Fruit fly (Drosophila melanogaster) Kc167 (cell line): Measurements from ENCODE around the gene CG15880.

Source experiments
- Myc ChIP-seq: fragments of >200 bp; optimal IDR thresholded peaks from 2 replicates; lab custom pipeline; 2017; ENCODE audit warnings: missing external identifiers
- Sin3A ChIP-seq: fragments of >200 bp; optimal IDR thresholded peaks from 2 replicates; lab custom pipeline; 2018; ENCODE audit warnings: missing external identifiers
- h ChIP-seq: fragments of >200 bp; optimal IDR thresholded peaks from 3 replicates; lab custom pipeline; 2018; ENCODE audit warnings: missing external identifiers
- insv ChIP-seq: fragments of >200 bp; optimal IDR thresholded peaks from 3 replicates; lab custom pipeline; 2018; ENCODE audit warnings: missing external identifiers
- psq ChIP-seq: fragments of >200 bp; optimal IDR thresholded peaks from 2 replicates; lab custom pipeline; 2017; ENCODE audit warnings: missing external identifiers
- ttk ChIP-seq: sonication (Bioruptor generic); optimal IDR thresholded peaks from 2 replicates; lab custom pipeline; 2017; ENCODE audit warnings: missing external identifiers

Gene CG15880

DNA sequence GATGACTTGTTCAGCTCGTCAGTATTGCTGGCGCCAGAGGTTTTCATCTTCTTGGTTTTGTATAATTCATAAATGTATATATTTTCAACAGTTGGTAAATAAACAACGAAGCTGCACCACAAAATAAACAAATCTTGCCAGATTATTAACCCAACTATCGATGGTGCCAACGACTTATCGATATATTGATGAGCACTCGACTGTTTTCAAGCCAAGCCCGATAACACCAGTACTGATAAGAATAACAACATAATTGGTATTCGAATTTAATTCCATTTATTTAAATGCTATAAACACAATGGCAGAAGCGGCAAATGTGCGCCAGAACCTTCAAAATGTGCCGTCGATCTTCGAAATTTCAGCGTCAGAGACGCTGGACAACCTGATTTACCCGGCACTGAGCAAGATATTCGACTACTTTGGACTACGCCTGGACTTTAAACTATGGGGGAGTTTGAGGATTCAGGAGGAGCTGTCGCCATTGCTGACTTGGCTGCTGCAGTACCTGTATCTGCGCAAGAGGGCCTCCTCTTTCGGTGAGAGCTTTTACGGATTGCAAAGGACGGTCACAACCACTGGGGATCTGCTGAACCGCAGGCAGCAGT lies 1.9 kb downstream of the CG15880 start, which contains the start of the genes Saf6 and Pex12:
Saf6 (minus strand) TSS at position 166 of the 605 bp plus-strand sequence.
Pex12 (plus strand) TSS at position 209 of the 605 bp plus-strand sequence.
- TF ChIP-seq ttk (lab: Kevin White, UChicago): no peak
- no peak for TF ChIP-seq psq (lab: Kevin White, UChicago)

DNA sequence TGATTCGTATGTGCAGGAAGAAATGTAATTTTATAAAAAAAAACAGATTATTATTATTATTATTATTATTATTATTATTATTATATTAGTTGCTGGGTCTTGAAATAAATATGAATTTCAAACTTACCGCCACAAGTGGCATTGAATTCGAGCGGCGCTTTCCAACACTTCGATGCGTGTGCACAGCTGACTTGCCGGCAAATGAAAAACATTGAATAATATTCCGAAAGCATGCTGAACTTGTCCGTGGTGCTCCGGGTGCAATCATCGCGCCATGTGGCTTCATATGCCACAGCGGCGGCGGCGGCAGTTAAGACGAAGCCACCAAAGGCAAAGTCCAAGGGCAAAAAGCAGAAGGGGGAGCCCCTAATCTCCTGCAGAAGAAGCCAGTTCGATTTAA lies 6.3 kb downstream of the CG15880 start, which contains the start of gene Dbp21E2:
Dbp21E2 (plus strand) TSS at position 180 of the 400 bp plus-strand sequence.
- TF ChIP-seq insv (lab: Kevin White, UChicago): no peak
- no peak for TF ChIP-seq h (lab: Kevin White, UChicago)
- no peak for TF ChIP-seq ttk (lab: Kevin White, UChicago)
- TF ChIP-seq psq (lab: Kevin White, UChicago): no peak
- no peak for TF ChIP-seq Sin3A (lab: Kevin White, UChicago)
- no peak for TF ChIP-seq Myc (lab: Kevin White, UChicago)

DNA sequence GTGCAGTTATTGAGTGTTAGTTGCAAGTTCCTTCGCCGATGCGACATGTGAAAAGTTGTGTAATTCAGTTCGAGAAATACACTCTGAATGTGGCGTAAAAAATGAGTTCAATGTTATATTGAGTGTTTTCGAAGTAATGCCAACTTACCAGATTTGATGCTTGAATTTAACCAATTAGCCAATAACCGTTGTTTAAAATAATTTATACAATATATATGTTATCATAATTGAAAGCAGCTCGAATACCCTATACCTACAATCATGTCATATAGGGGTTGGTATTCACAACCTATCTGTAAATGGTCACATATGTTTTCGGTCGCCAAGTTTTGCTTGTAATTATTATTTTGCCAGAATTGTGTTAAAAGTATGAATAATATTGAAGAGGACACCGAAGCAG lies 7.5 kb downstream of the CG15880 start, which contains the start of gene Nnf1b:
Nnf1b (plus strand) TSS at position 301 of the 400 bp plus-strand sequence.
- no peak for TF ChIP-seq Myc (lab: Kevin White, UChicago)
- no peak for TF ChIP-seq psq (lab: Kevin White, UChicago)
- no peak for TF ChIP-seq Sin3A (lab: Kevin White, UChicago)
- TF ChIP-seq h (lab: Kevin White, UChicago): no peak

DNA sequence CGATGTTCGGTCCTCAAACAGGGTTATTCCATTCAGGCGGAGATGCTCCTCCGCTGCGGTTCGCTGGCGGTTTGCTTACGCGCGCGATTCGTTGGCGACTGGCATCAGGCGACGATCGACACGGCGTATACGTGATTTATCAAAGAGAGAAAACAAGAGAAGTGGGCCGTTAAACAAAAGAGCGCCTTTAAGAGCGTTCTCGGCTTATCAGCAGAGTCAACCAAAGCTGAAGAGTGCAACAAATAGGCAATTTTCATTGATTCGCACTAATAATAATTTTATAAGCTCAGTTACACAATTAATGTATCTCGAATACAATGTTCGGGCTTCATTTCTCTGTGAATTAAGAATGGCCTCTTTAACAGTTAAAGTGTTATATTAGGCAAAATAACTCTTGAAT lies 27.1 kb downstream of the CG15880 start, which contains the start of gene Pkg21D:
Pkg21D (minus strand) TSS at position 101 of the 400 bp plus-strand sequence.
- TF ChIP-seq Myc (lab: Kevin White, UChicago) (no peak), ttk (lab: Kevin White, UChicago) (no peak), psq (lab: Kevin White, UChicago) (no peak), Sin3A (lab: Kevin White, UChicago) (no peak), h (lab: Kevin White, UChicago) (no peak), insv (lab: Kevin White, UChicago) (no peak)

DNA sequence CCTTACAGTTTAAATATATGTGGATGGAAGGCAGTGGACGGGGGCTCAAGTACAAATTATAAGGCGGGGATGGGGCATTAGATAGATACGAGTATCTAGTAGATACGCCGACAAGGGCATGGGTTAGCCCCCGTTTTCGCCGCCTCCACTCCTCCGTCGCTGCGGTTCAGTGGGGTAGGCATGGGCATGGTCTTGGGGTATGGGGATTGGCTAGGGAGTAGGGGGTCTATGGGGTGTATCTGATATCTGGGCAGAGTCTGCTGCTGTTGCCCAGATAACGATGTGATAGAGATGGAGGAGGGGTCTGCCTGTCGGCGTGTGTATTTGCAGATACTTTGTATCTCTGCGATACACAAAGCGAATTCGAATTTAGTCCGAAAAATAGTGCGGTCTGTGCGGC lies 27.8 kb downstream of the CG15880 start:
- TF ChIP-seq insv (lab: Kevin White, UChicago) (no peak), Sin3A (lab: Kevin White, UChicago) (no peak), psq (lab: Kevin White, UChicago) (no peak), ttk (lab: Kevin White, UChicago) (no peak), Myc (lab: Kevin White, UChicago) (no peak), h (lab: Kevin White, UChicago) (no peak)

DNA sequence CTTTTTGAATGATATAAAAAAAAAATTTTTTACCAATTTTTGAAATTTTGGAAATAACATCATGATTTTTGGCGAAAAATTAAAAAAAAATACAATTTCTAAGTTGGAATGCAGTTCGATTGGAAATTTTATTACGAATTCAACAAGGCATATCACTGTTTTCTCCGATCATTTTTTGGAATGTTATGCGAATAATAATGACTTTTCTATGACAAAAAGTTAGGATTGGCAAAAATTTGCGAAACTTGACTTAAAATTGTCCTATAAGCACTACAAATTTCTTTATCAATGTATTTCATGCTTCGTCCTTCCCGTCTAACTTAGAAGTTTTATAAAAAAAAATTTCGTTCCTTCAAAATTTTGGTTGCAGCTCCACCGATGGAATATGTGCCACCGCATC lies 33.7 kb downstream of the CG15880 start, which contains the start of gene CG3544:
CG3544 (plus strand) TSS at position 301 of the 400 bp plus-strand sequence.
- TF ChIP-seq ttk (lab: Kevin White, UChicago) (no peak), h (lab: Kevin White, UChicago) (no peak), Sin3A (lab: Kevin White, UChicago) (no peak), psq (lab: Kevin White, UChicago) (no peak)

DNA sequence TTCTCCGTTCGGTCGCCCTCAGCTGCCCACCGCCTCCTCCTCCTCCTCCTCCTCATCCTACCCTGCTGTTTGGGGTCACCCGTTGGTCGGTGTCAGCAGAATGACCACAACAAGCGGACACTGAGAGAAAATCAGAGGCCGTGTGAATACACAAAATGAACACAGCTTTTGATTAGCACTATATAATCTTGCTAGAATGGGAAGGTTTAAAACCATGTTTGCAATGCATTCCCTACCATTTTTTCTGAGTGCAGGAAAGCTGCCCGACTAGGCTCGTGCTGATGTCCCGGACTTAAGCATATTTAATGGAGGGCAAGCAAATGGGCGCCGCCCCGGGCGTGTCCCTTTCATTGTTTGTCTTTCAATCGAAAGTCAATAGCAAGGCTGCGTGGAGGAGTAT lies 36.9 kb downstream of the CG15880 start:
- TF ChIP-seq psq (lab: Kevin White, UChicago) (no peak), Sin3A (lab: Kevin White, UChicago) (no peak), insv (lab: Kevin White, UChicago) (no peak), Myc (lab: Kevin White, UChicago) (no peak), h (lab: Kevin White, UChicago) (no peak), ttk (lab: Kevin White, UChicago) (no peak)

DNA sequence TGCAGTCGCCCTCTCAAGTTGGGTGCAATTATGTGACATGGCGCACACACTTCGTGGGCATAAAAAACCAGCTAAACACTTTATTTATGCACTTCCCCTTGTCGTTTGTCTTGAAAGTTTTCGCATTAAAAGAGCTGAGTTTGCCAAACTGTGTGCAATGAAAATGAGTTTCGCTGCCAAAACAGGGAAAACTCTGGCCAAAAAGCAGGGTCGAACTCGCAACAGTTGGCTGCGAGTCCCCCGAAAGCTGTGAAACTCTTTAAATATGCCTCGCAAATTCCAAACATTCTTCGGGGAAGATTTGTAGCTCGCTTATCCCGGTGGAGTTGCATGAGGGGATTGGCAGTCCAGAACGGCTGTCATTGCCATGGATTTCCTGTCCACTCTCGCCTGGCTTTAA lies 37.6 kb downstream of the CG15880 start, which contains the start of gene Gr21a:
Gr21a (plus strand) TSS at position 301 of the 400 bp plus-strand sequence.
- no peak for TF ChIP-seq insv (lab: Kevin White, UChicago)
- TF ChIP-seq psq (lab: Kevin White, UChicago): no peak
- TF ChIP-seq ttk (lab: Kevin White, UChicago): no peak
- TF ChIP-seq h (lab: Kevin White, UChicago): no peak
- no peak for TF ChIP-seq Myc (lab: Kevin White, UChicago)
- TF ChIP-seq Sin3A (lab: Kevin White, UChicago): no peak

DNA sequence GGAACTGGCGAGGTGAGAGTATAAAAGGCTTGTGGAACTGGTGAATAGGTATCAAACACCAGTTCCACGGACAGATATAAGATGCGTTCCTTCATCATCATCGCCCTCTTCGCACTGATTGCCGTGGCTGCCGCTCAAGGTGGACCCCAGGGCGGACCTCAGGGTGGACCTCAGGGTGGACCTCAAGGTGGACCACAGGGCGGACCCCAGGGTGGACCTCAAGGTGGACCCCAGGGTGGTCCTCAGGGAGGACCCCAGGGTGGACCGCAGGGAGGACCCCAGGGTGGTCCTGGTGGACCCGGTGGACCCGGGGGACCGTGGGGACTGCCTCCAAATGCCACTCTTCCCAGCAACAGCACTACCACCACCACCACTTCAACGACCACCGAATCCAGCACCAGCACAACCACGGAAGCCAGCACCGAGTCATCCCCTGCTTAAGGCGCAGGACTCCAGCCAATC lies 38.6 kb downstream of the CG15880 start, which contains the start of gene CG13947:
CG13947 (plus strand) TSS at position 51 of the 462 bp plus-strand sequence.
- TF ChIP-seq ttk (lab: Kevin White, UChicago): no peak
- TF ChIP-seq Myc (lab: Kevin White, UChicago): no peak
- no peak for TF ChIP-seq insv (lab: Kevin White, UChicago)
- no peak for TF ChIP-seq psq (lab: Kevin White, UChicago)

DNA sequence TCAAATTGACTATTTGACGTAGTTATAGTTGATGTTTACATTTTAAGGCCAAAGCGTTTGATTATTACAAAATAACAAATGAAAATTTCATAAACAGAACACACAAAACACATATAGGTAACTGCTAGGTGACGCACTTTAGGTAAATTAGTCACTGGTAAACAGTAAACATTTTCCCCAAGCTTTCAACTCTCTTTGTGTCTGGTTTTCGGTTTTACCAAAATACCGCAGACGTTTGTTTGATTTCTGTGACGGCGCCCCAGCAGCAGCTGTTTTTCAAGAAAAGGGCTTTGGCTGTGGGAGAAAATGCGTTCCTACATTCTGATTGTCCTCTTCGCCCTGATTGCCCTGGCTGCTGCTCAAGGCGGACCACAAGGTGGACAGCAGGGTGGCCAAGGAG lies 41.5 kb downstream of the CG15880 start, which contains the start of gene CG13946:
CG13946 (plus strand) TSS at position 301 of the 400 bp plus-strand sequence.
- TF ChIP-seq psq (lab: Kevin White, UChicago): no peak
- no peak for TF ChIP-seq Sin3A (lab: Kevin White, UChicago)
- no peak for TF ChIP-seq insv (lab: Kevin White, UChicago)
- no peak for TF ChIP-seq h (lab: Kevin White, UChicago)
- no peak for TF ChIP-seq ttk (lab: Kevin White, UChicago)
- no peak for TF ChIP-seq Myc (lab: Kevin White, UChicago)

DNA sequence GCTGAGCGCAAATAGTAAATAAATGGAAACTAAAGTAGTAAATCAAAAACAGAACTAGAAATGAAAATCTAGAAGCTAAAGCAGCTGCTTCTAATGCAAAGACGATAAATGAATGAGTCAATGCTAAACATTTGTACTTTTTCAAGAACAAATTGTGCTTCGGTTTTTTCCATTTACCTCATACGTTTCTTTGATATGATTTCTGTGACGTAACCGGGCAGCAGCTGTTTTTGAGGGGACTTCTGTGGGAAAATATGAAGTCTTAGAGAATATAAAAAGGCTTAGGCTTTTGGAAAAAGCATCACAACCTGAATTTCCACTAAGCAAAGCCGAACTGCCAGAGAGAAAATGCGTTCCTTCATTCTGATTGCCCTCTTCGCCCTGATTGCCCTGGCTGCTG lies 44.5 kb downstream of the CG15880 start, which contains the start of gene CG12506:
CG12506 (plus strand) TSS at position 301 of the 400 bp plus-strand sequence.
- TF ChIP-seq ttk (lab: Kevin White, UChicago) (no peak), psq (lab: Kevin White, UChicago) (no peak), insv (lab: Kevin White, UChicago) (no peak), Myc (lab: Kevin White, UChicago) (no peak), h (lab: Kevin White, UChicago) (no peak), Sin3A (lab: Kevin White, UChicago) (no peak)
